Fruit fly (Drosophila melanogaster) whole organism, embryonic: ENCODE data around the gene defl.

ENCODE experiments used
- BEAF-32 ChIP-seq: fragments of 200-800 bp; sonication (Bioruptor generic); optimal IDR thresholded peaks from 3 replicates; lab custom pipeline; 2017; ENCODE audit warnings: missing biosample characterization, missing genetic modification characterization, mild to moderate bottlenecking, moderate library complexity, missing genetic modification reagents
- Blimp-1 ChIP-seq: fragments of 200-800 bp; sonication (Bioruptor generic); optimal IDR thresholded peaks from 3 replicates; lab custom pipeline; 2018; ENCODE audit warnings: missing biosample characterization, missing genetic modification characterization, mild to moderate bottlenecking, moderate library complexity, missing genetic modification reagents
- CG1024 ChIP-seq: fragments of 200-800 bp; sonication (Bioruptor generic); IDR thresholded peaks from 2 replicates; pipeline ENCODE4 v1.3.6; 2022; ENCODE audit warnings: missing biosample characterization, missing genetic modification characterization
- CG11504 ChIP-seq: fragments of 200-800 bp; sonication (Bioruptor generic); optimal IDR thresholded peaks from 3 replicates; lab custom pipeline; 2019; ENCODE audit warnings: missing biosample characterization, mild to moderate bottlenecking, missing genetic modification characterization, moderate library complexity
- CG11695 ChIP-seq: fragments of 200-800 bp; sonication (Bioruptor generic); IDR thresholded peaks from 3 replicates; pipeline ENCODE4 v1.3.6; 2022; ENCODE audit warnings: missing biosample characterization, missing genetic modification characterization
- CG12659 ChIP-seq: fragments of 200-800 bp; sonication (Bioruptor generic); optimal IDR thresholded peaks from 3 replicates; lab custom pipeline; 2017; ENCODE audit warnings: mild to moderate bottlenecking, missing biosample characterization, missing genetic modification reagents, missing genetic modification characterization
- CG12769 ChIP-seq: fragments of 200-800 bp; sonication (Bioruptor generic); optimal IDR thresholded peaks from 2 replicates; lab custom pipeline; 2019; ENCODE audit warnings: missing biosample characterization, mild to moderate bottlenecking, missing genetic modification characterization, moderate library complexity
- CG13424 ChIP-seq: fragments of 200-800 bp; sonication (Bioruptor generic); optimal IDR thresholded peaks from 2 replicates; lab custom pipeline; 2019; ENCODE audit warnings: missing biosample characterization, mild to moderate bottlenecking, missing genetic modification characterization, moderate library complexity
- CG13775 ChIP-seq: fragments of 200-800 bp; sonication (Bioruptor generic); optimal IDR thresholded peaks from 3 replicates; lab custom pipeline; 2017; ENCODE audit warnings: missing biosample characterization, mild to moderate bottlenecking, missing genetic modification characterization
- CG15269 ChIP-seq: fragments of 200-800 bp; sonication (Bioruptor generic); optimal IDR thresholded peaks from 2 replicates; lab custom pipeline; 2018; ENCODE audit warnings: missing biosample characterization, mild to moderate bottlenecking, missing genetic modification characterization, moderate library complexity
- CG1602 ChIP-seq: fragments of 200-800 bp; sonication (Bioruptor generic); optimal IDR thresholded peaks from 3 replicates; lab custom pipeline; 2016; ENCODE audit warnings: missing biosample characterization, missing genetic modification characterization
- CG18262 ChIP-seq: fragments of 200-800 bp; optimal IDR thresholded peaks from 3 replicates; lab custom pipeline; 2019; ENCODE audit warnings: missing biosample characterization, mild to moderate bottlenecking, missing genetic modification characterization, moderate library complexity
- CG18599 ChIP-seq: fragments of 200-800 bp; sonication (Bioruptor generic); optimal IDR thresholded peaks from 3 replicates; lab custom pipeline; 2017; ENCODE audit warnings: missing biosample characterization, missing genetic modification characterization, mild to moderate bottlenecking, moderate library complexity, missing genetic modification reagents
- CG32532 ChIP-seq: fragments of 200-800 bp; sonication (Bioruptor generic); IDR thresholded peaks from 2 replicates; pipeline ENCODE4 v1.3.6; 2022; ENCODE audit warnings: missing biosample characterization, missing genetic modification characterization
- CG4424 ChIP-seq: fragments of 200-800 bp; sonication (Bioruptor generic); optimal IDR thresholded peaks from 3 replicates; lab custom pipeline; 2016; ENCODE audit warnings: missing biosample characterization, missing genetic modification characterization
- CG6765 ChIP-seq: fragments of 200-800 bp; sonication (Bioruptor generic); optimal IDR thresholded peaks from 3 replicates; lab custom pipeline; 2017; ENCODE audit warnings: missing biosample characterization, mild to moderate bottlenecking, missing genetic modification characterization
- CG7372 ChIP-seq: fragments of 200-800 bp; sonication (Bioruptor generic); IDR thresholded peaks from 2 replicates; pipeline ENCODE4 v1.3.6; 2022; ENCODE audit warnings: missing biosample characterization, missing genetic modification characterization
- CG7839 ChIP-seq: fragments of 200-800 bp; sonication (Bioruptor generic); optimal IDR thresholded peaks from 3 replicates; lab custom pipeline; 2018; ENCODE audit warnings: missing biosample characterization, mild to moderate bottlenecking, missing genetic modification characterization, moderate library complexity
- Deaf1 ChIP-seq: fragments of 200-800 bp; optimal IDR thresholded peaks from 3 replicates; lab custom pipeline; 2019; ENCODE audit warnings: missing biosample characterization, mild to moderate bottlenecking, missing genetic modification characterization, moderate library complexity
- Drgx ChIP-seq: fragments of 200-800 bp; sonication (Bioruptor generic); IDR thresholded peaks from 2 replicates; pipeline ENCODE4 v1.3.6; 2022; ENCODE audit warnings: missing biosample characterization, missing genetic modification characterization
- Hr51 ChIP-seq, 2 experiments: fragments of 200-800 bp; sonication (Bioruptor generic); optimal IDR thresholded peaks; 2 replicates in 1 of 2; 3 replicates in 1 of 2; lab custom pipeline; 2016 to 2018; ENCODE audit warnings: missing biosample characterization in 2 of 2, missing genetic modification characterization in 2 of 2, mild to moderate bottlenecking in 1 of 2, moderate library complexity in 1 of 2
- NC2α ChIP-seq: fragments of 200-800 bp; sonication (Bioruptor generic); optimal IDR thresholded peaks from 2 replicates; lab custom pipeline; 2016; ENCODE audit warnings: missing biosample characterization, missing genetic modification characterization
- NC2β ChIP-seq: fragments of 200-800 bp; sonication (Bioruptor generic); optimal IDR thresholded peaks from 2 replicates; lab custom pipeline; 2016; ENCODE audit warnings: missing biosample characterization, missing genetic modification characterization
- Nf-YB ChIP-seq: fragments of 200-800 bp; sonication (Bioruptor generic); optimal IDR thresholded peaks from 3 replicates; lab custom pipeline; 2019; ENCODE audit warnings: missing biosample characterization, mild to moderate bottlenecking, missing genetic modification characterization, moderate library complexity
- Nf-YC ChIP-seq: fragments of 200-800 bp; optimal IDR thresholded peaks from 3 replicates; lab custom pipeline; 2019; ENCODE audit warnings: missing biosample characterization, mild to moderate bottlenecking, missing genetic modification characterization, moderate library complexity
- PHDP ChIP-seq: fragments of 200-800 bp; sonication (Bioruptor generic); optimal IDR thresholded peaks from 3 replicates; lab custom pipeline; 2018; ENCODE audit warnings: missing biosample characterization, mild to moderate bottlenecking, missing genetic modification characterization, moderate library complexity
- Ssrp ChIP-seq: fragments of 200-800 bp; sonication (Bioruptor generic); optimal IDR thresholded peaks from 2 replicates; lab custom pipeline; 2018; ENCODE audit warnings: missing biosample characterization, mild to moderate bottlenecking, missing genetic modification characterization, moderate library complexity
- Xrp1 ChIP-seq: fragments of 200-800 bp; sonication (Bioruptor generic); IDR thresholded peaks from 2 replicates; pipeline ENCODE4 v1.3.6; 2022; ENCODE audit warnings: missing biosample characterization, missing genetic modification characterization
- bab2 ChIP-seq: fragments of 200-800 bp; sonication (Bioruptor generic); optimal IDR thresholded peaks from 2 replicates; lab custom pipeline; 2016; ENCODE audit warnings: missing biosample characterization, missing genetic modification characterization
- bsh ChIP-seq, 2 experiments: fragments of 200-800 bp; sonication (Bioruptor generic); optimal IDR thresholded peaks; 2 replicates each; lab custom pipeline; 2017 to 2018; ENCODE audit warnings: mild to moderate bottlenecking in 2 of 2, missing biosample characterization in 2 of 2, missing genetic modification characterization in 2 of 2, moderate library complexity in 1 of 2
- cad ChIP-seq: fragments of >200 bp; optimal IDR thresholded peaks from 2 replicates; lab custom pipeline; 2017; ENCODE audit warnings: missing biosample characterization, missing genetic modification characterization
- dmrt99B ChIP-seq: fragments of 200-800 bp; sonication (Bioruptor generic); optimal IDR thresholded peaks from 2 replicates; lab custom pipeline; 2018; ENCODE audit warnings: missing biosample characterization, mild to moderate bottlenecking, missing genetic modification characterization, moderate library complexity
- gfzf ChIP-seq: fragments of 200-800 bp; sonication (Bioruptor generic); optimal IDR thresholded peaks from 2 replicates; lab custom pipeline; 2016; ENCODE audit warnings: missing biosample characterization, mild to moderate bottlenecking, missing genetic modification characterization, moderate library complexity
- gsb-n ChIP-seq: fragments of 200-800 bp; sonication (Bioruptor generic); optimal IDR thresholded peaks from 3 replicates; lab custom pipeline; 2018; ENCODE audit warnings: missing biosample characterization, mild to moderate bottlenecking, missing genetic modification characterization
- hkb ChIP-seq, 2 experiments: fragments of 200-800 bp in 1 of 2; fragments of >200 bp in 1 of 2; sonication (Bioruptor generic) in 1 of 2; IDR thresholded peaks in 1 of 2; optimal IDR thresholded peaks in 1 of 2; 2 replicates each; pipeline versions ENCODE4 v1.3.6 to Lab custom; 2017 to 2022; ENCODE audit warnings: missing biosample characterization in 1 of 2, missing genetic modification characterization in 1 of 2
- lmd ChIP-seq: fragments of 200-800 bp; sonication (Bioruptor generic); IDR thresholded peaks from 2 replicates; pipeline ENCODE4 v1.3.6; 2022; ENCODE audit warnings: missing biosample characterization, missing genetic modification characterization
- luna ChIP-seq: fragments of 200-800 bp; sonication (Bioruptor generic); optimal IDR thresholded peaks from 2 replicates; lab custom pipeline; 2016; ENCODE audit warnings: missing biosample characterization, missing genetic modification characterization
- nerfin-1 ChIP-seq: fragments of 200-800 bp; sonication (Bioruptor generic); optimal IDR thresholded peaks from 3 replicates; lab custom pipeline; 2019; ENCODE audit warnings: missing biosample characterization, mild to moderate bottlenecking, missing genetic modification characterization, moderate library complexity
- nmo ChIP-seq: fragments of 200-800 bp; sonication (Bioruptor generic); optimal IDR thresholded peaks from 2 replicates; lab custom pipeline; 2018; ENCODE audit warnings: missing biosample characterization, mild to moderate bottlenecking, missing genetic modification characterization, moderate library complexity
- prd ChIP-seq, 3 experiments: fragments of >200 bp in 2 of 3; fragments of 200-800 bp in 1 of 3; sonication (Bioruptor generic) in 1 of 3; optimal IDR thresholded peaks in 2 of 3; IDR thresholded peaks in 1 of 3; 2 replicates in 2 of 3; 3 replicates in 1 of 3; pipeline versions ENCODE4 v1.3.6 to Lab custom; 2017 to 2022; ENCODE audit warnings: missing biosample characterization in 1 of 3, missing genetic modification characterization in 1 of 3
- psq ChIP-seq: fragments of 200-800 bp; sonication (Bioruptor generic); optimal IDR thresholded peaks from 2 replicates; lab custom pipeline; 2017; ENCODE audit warnings: missing biosample characterization, missing genetic modification characterization
- row ChIP-seq: fragments of 200-800 bp; sonication (Bioruptor generic); IDR thresholded peaks from 3 replicates; pipeline ENCODE4 v1.3.6; 2022; ENCODE audit warnings: missing biosample characterization, missing genetic modification characterization
- salm ChIP-seq: fragments of 200-800 bp; sonication (Bioruptor generic); optimal IDR thresholded peaks from 2 replicates; lab custom pipeline; 2018; ENCODE audit warnings: missing biosample characterization, mild to moderate bottlenecking, missing genetic modification characterization
- sd ChIP-seq: fragments of 200-800 bp; sonication (Bioruptor generic); optimal IDR thresholded peaks from 3 replicates; lab custom pipeline; 2018; ENCODE audit warnings: missing biosample characterization, mild to moderate bottlenecking, missing genetic modification characterization, moderate library complexity
- slbo ChIP-seq: fragments of 200-800 bp; sonication (Bioruptor generic); IDR thresholded peaks from 2 replicates; pipeline ENCODE4 v1.3.6; 2022; ENCODE audit warnings: missing biosample characterization, missing genetic modification characterization
- stwl ChIP-seq: fragments of 200-800 bp; sonication (Bioruptor generic); optimal IDR thresholded peaks from 3 replicates; lab custom pipeline; 2018; ENCODE audit warnings: missing biosample characterization, mild to moderate bottlenecking, missing genetic modification characterization, moderate library complexity
- vfl ChIP-seq: fragments of 200-800 bp; sonication (Bioruptor generic); optimal IDR thresholded peaks from 2 replicates; lab custom pipeline; 2016; ENCODE audit warnings: missing biosample characterization, missing genetic modification characterization
- vvl ChIP-seq: fragments of 200-800 bp; sonication (Bioruptor generic); IDR thresholded peaks from 2 replicates; pipeline ENCODE4 v1.3.6; 2022; ENCODE audit warnings: missing biosample characterization, missing genetic modification characterization

defl gene

dm6 chr3L:9695647-9696046 lies 27.6 kb upstream of the defl start (continued):
- peak; percentile 67 for TF ChIP-seq CG15269 (tag; lab: Kevin White, UChicago)
- peak; percentile 52; the same call in 2 of the 3 replicates for TF ChIP-seq row (GFP tag; lab: Robert Waterston, UW)
- TF ChIP-seq psq (GFP tag; lab: Kevin White, UChicago): no peak
- TF ChIP-seq CG32532 (GFP tag; lab: Robert Waterston, UW): no peak
- TF ChIP-seq BEAF-32 (GFP tag; lab: Kevin White, UChicago): no peak
- peak; percentile 62 for TF ChIP-seq CG11504 (tag; lab: Kevin White, UChicago)
- TF ChIP-seq prd (optimal IDR thresholded peaks at IDR 0.05; lab: Kevin White, UChicago): no peak
- 0 out of 3 replicates have a peak, but pooled peaks have one; percentile 11 for TF ChIP-seq prd (GFP tag; IDR thresholded peaks at IDR 0.05; lab: Robert Waterston, UW)
- TF ChIP-seq Xrp1 (GFP tag; lab: Robert Waterston, UW): peak; percentile 26; the same call in 1 of the 2 replicates
- peak; percentile 63 for TF ChIP-seq CG18262 (tag; lab: Kevin White, UChicago)
- peak; percentile 56 for TF ChIP-seq nmo
- no peak for TF ChIP-seq gsb-n (tag; lab: Kevin White, UChicago)
- no peak for TF ChIP-seq NC2α (GFP tag; lab: Kevin White, UChicago)
- peak; percentile 11 for TF ChIP-seq bab2
- TF ChIP-seq hkb (optimal IDR thresholded peaks at IDR 0.05; lab: Kevin White, UChicago): no peak
- no peak for TF ChIP-seq hkb (GFP tag; IDR thresholded peaks at IDR 0.05; lab: Robert Waterston, UW)
- TF ChIP-seq Ssrp (tag; lab: Kevin White, UChicago): peak; percentile 34
- no peak for TF ChIP-seq luna (GFP tag; lab: Kevin White, UChicago)
- peak; percentile 34 for TF ChIP-seq CG12659
- TF ChIP-seq dmrt99B (tag; lab: Kevin White, UChicago): peak; percentile 66
- peak; percentile 11 for TF ChIP-seq Deaf1 (tag; lab: Kevin White, UChicago)
- TF ChIP-seq stwl (tag; lab: Kevin White, UChicago): no peak
- TF ChIP-seq PHDP (tag; lab: Kevin White, UChicago): peak; percentile 45
- TF ChIP-seq CG7372 (GFP tag; lab: Robert Waterston, UW): no peak
- TF ChIP-seq CG13424 (tag; lab: Kevin White, UChicago): peak; percentile 56
- no peak for TF ChIP-seq gfzf (GFP tag; lab: Kevin White, UChicago)
- TF ChIP-seq CG6765 (GFP tag; lab: Kevin White, UChicago): peak; percentile 6
- TF ChIP-seq CG4424 (GFP tag; lab: Kevin White, UChicago): peak; percentile 14
- TF ChIP-seq CG13775 (GFP tag; lab: Kevin White, UChicago): peak; percentile 12
- TF ChIP-seq CG1024: no peak
- TF ChIP-seq Drgx (GFP tag; lab: Robert Waterston, UW): 0 out of 2 replicates have a peak, but pooled peaks have one; percentile 27
- TF ChIP-seq CG11695 (GFP tag; lab: Robert Waterston, UW): 0 out of 3 replicates have a peak, but pooled peaks have one; percentile 33
- TF ChIP-seq vfl (GFP tag; lab: Kevin White, UChicago): no peak
- TF ChIP-seq Blimp-1: no peak
- peak; percentile 17 for TF ChIP-seq CG1602
- TF ChIP-seq nerfin-1 (tag; lab: Kevin White, UChicago): peak; percentile 10
- no peak for TF ChIP-seq NC2β (GFP tag; lab: Kevin White, UChicago)
- TF ChIP-seq CG18599 (GFP tag; lab: Kevin White, UChicago): peak; percentile 4
- no peak for TF ChIP-seq cad (GFP tag; lab: Kevin White, UChicago)
- TF ChIP-seq CG12769 (tag; lab: Kevin White, UChicago): no peak
- TF ChIP-seq bsh (GFP tag; optimal IDR thresholded peaks at IDR 0.05; lab: Kevin White, UChicago): peak in 1 of 2 experiments; percentile 21
- TF ChIP-seq salm (tag; lab: Kevin White, UChicago): peak; percentile 10
- peak in 1 of 2 experiments; percentile 75 for TF ChIP-seq Hr51 (GFP tag; optimal IDR thresholded peaks at IDR 0.05; lab: Kevin White, UChicago)
- TF ChIP-seq vvl (GFP tag; lab: Robert Waterston, UW): peak; percentile 32; the same call in 1 of the 2 replicates
- TF ChIP-seq CG7839: peak; percentile 59
- TF ChIP-seq sd (tag; lab: Kevin White, UChicago): peak; percentile 5
- peak; percentile 43 for TF ChIP-seq Nf-YC (tag; lab: Kevin White, UChicago)
- TF ChIP-seq slbo (GFP tag; lab: Robert Waterston, UW): peak; percentile 17; the same call in 1 of the 2 replicates
- TF ChIP-seq Nf-YB: peak; percentile 2
- TF ChIP-seq lmd (GFP tag; lab: Robert Waterston, UW): peak; percentile 21; the same call in 1 of the 2 replicates
